Fruit fly (Drosophila melanogaster) whole organism, pupa: ENCODE results near the gene CG13474.

Source experiments
- CG10348 ChIP-seq: fragments of 200-800 bp; sonication (Bioruptor generic); IDR thresholded peaks from 2 replicates; pipeline ENCODE4 v1.3.6; 2022; ENCODE audit warnings: missing biosample characterization, missing genetic modification characterization
- CG12605 ChIP-seq: fragments of 200-800 bp; sonication (Bioruptor generic); IDR thresholded peaks from 2 replicates; pipeline ENCODE4 v1.3.6; 2022; ENCODE audit warnings: missing biosample characterization, missing genetic modification characterization
- CG13204 ChIP-seq: fragments of 200-800 bp; sonication (Bioruptor generic); optimal IDR thresholded peaks from 2 replicates; lab custom pipeline; 2018; ENCODE audit warnings: missing biosample characterization, mild to moderate bottlenecking, missing genetic modification characterization, moderate library complexity
- CG15710 ChIP-seq: fragments of 200-800 bp; sonication (Bioruptor generic); optimal IDR thresholded peaks from 2 replicates; lab custom pipeline; 2018; ENCODE audit warnings: missing biosample characterization, mild to moderate bottlenecking, missing genetic modification characterization, moderate library complexity
- CG34367 ChIP-seq: fragments of 200-800 bp; sonication (Bioruptor generic); optimal IDR thresholded peaks from 2 replicates; lab custom pipeline; 2018; ENCODE audit warnings: missing biosample characterization, mild to moderate bottlenecking, missing genetic modification characterization
- CG8301 ChIP-seq: fragments of 200-800 bp; sonication (Bioruptor generic); optimal IDR thresholded peaks from 2 replicates; lab custom pipeline; 2018; ENCODE audit warnings: missing biosample characterization, mild to moderate bottlenecking, missing genetic modification characterization
- CG9948 ChIP-seq: fragments of 200-800 bp; sonication (Bioruptor generic); optimal IDR thresholded peaks from 2 replicates; lab custom pipeline; 2018; ENCODE audit warnings: missing biosample characterization, mild to moderate bottlenecking, missing genetic modification characterization, moderate library complexity
- EcR ChIP-seq: fragments of 200-800 bp; sonication (Bioruptor generic); optimal IDR thresholded peaks from 3 replicates; lab custom pipeline; 2019; ENCODE audit warnings: missing biosample characterization, missing genetic modification characterization, mild to moderate bottlenecking, moderate library complexity, missing genetic modification reagents
- Ets98B ChIP-seq: fragments of 200-800 bp; sonication (Bioruptor generic); IDR thresholded peaks from 2 replicates; pipeline ENCODE4 v1.3.6; 2022; ENCODE audit warnings: missing biosample characterization, missing genetic modification characterization
- Snoo ChIP-seq: fragments of 200-800 bp; sonication (Bioruptor generic); optimal IDR thresholded peaks from 3 replicates; lab custom pipeline; 2017; ENCODE audit warnings: missing biosample characterization, mild to moderate bottlenecking, missing genetic modification characterization, inconsistent platforms
- fd96Ca ChIP-seq: fragments of 200-800 bp; sonication (Bioruptor generic); IDR thresholded peaks from 3 replicates; pipeline ENCODE4 v1.3.6; 2022; ENCODE audit warnings: missing biosample characterization, missing genetic modification characterization
- gl ChIP-seq: fragments of 200-800 bp; sonication (Bioruptor generic); optimal IDR thresholded peaks from 2 replicates; lab custom pipeline; 2018; ENCODE audit warnings: missing biosample characterization, mild to moderate bottlenecking, missing genetic modification characterization
- rn ChIP-seq: fragments of 200-800 bp; sonication (Bioruptor generic); IDR thresholded peaks from 2 replicates; pipeline ENCODE4 v1.3.6; 2022; ENCODE audit warnings: missing biosample characterization, missing genetic modification characterization

- TF ChIP-seq CG34367 (tag; lab: Kevin White, UChicago), result no peak
- no peak for TF ChIP-seq CG8301
- no peak for TF ChIP-seq rn (GFP tag; lab: Robert Waterston, UW)
- 0 out of 3 replicates have a peak, but pooled peaks have one; percentile 33 for TF ChIP-seq fd96Ca (GFP tag; lab: Robert Waterston, UW)
- TF ChIP-seq Snoo (tag; lab: Kevin White, UChicago), result peak; percentile 17
- TF ChIP-seq CG13204 (GFP tag; lab: Kevin White, UChicago), result no peak
- no peak for TF ChIP-seq CG9948 (tag; lab: Kevin White, UChicago)
- 0 out of 2 replicates have a peak, but pooled peaks have one; percentile 8 for TF ChIP-seq CG12605 (GFP tag; lab: Robert Waterston, UW)
- TF ChIP-seq EcR (GFP tag; lab: Kevin White, UChicago), result no peak
- TF ChIP-seq CG10348 (GFP tag; lab: Robert Waterston, UW), result no peak
- peak; percentile 8 for TF ChIP-seq CG15710 (tag; lab: Kevin White, UChicago)
- TF ChIP-seq gl (tag; lab: Kevin White, UChicago), result no peak
- TF ChIP-seq Ets98B (GFP tag; lab: Robert Waterston, UW), result 0 out of 2 replicates have a peak, but pooled peaks have one; percentile 23
Observed at dm6 chr3L:14661567-14662258, 35.2 kb downstream of the CG13474 start.
